Worm (Caenorhabditis elegans) whole organism, L4 larva: ENCODE measurements around the gene E01B7.2.

Experiments used
- aha-1 ChIP-seq: fragments of 150-350 bp; peaks from one replicate; lab custom pipeline; 2014; ENCODE audit warnings: missing biosample characterization, missing genetic modification characterization
- ceh-32 ChIP-seq: sonication (generic microtip); optimal IDR thresholded peaks from 2 replicates; lab custom pipeline; 2016; ENCODE audit warnings: mild to moderate bottlenecking, missing genetic modification characterization, missing compliant biosample characterization; ENCODE audit not compliant: poor library complexity
- ceh-44 ChIP-seq: fragments of 200-800 bp; sonication (Bioruptor generic); IDR thresholded peaks from 2 replicates; pipeline ENCODE4 v1.3.6; 2022; ENCODE audit warnings: missing genetic modification reagents, missing genetic modification characterization, missing compliant biosample characterization
- jun-1 ChIP-seq: fragments of 150-350 bp; optimal IDR thresholded peaks from 2 replicates; lab custom pipeline; 2014; ENCODE audit warnings: missing biosample characterization, missing genetic modification reagents, missing genetic modification characterization
- lin-1 ChIP-seq: fragments of 200-800 bp; sonication (Bioruptor generic); IDR thresholded peaks from 2 replicates; pipeline ENCODE4 v1.3.6; 2022; ENCODE audit warnings: missing genetic modification reagents, missing genetic modification characterization, missing compliant biosample characterization
- nhr-11 ChIP-seq: fragments of 150-350 bp; optimal IDR thresholded peaks from 2 replicates; lab custom pipeline; 2014; ENCODE audit warnings: missing biosample characterization, missing genetic modification characterization
- nhr-28 ChIP-seq: fragments of 150-350 bp; optimal IDR thresholded peaks from 2 replicates; lab custom pipeline; 2014; ENCODE audit warnings: missing biosample characterization, missing genetic modification characterization
- snpc-4 ChIP-seq: fragments of 150-350 bp; optimal IDR thresholded peaks from 2 replicates; lab custom pipeline; 2014; ENCODE audit warnings: missing biosample characterization, missing genetic modification characterization
- spr-3 ChIP-seq: fragments of 200-800 bp; sonication (Bioruptor generic); optimal IDR thresholded peaks from 2 replicates; lab custom pipeline; 2018; ENCODE audit warnings: mild to moderate bottlenecking, missing genetic modification characterization, missing compliant biosample characterization
- unc-130 ChIP-seq: sonication (generic microtip); optimal IDR thresholded peaks from 2 replicates; lab custom pipeline; 2016; ENCODE audit warnings: missing genetic modification reagents, missing genetic modification characterization, missing compliant biosample characterization
- ztf-11 ChIP-seq: fragments of 150-350 bp; optimal IDR thresholded peaks from 2 replicates; lab custom pipeline; 2014; ENCODE audit warnings: missing biosample characterization, missing genetic modification characterization

DNA sequence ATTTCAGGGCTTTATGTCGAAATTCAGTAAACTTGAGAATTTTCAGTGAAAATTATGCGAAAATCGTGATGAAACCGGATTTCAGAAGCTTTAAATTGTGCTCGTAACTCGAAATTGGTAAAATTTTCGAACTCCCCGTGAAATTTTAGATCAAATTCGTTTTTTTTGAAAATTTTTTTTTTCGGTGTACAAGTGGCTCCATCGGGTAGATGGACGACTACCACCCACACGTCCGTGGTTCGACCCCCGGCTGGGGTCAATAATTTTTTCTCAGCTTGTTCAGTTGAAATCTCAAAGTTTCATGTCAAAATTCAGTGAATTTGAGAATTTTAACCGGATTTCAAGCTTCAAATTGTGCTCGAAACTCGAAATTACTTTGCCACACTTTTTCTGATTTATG lies 14.3 kb downstream of the E01B7.2 start:
- TF ChIP-seq ceh-32 (tag; lab: Kevin White, UChicago) (no peak), spr-3 (GFP tag; lab: Kevin White, UChicago) (no peak), nhr-11 (tag; lab: Kevin White, UChicago) (no peak), jun-1 (tag; lab: Kevin White, UChicago) (no peak), ceh-44 (GFP tag; lab: Robert Waterston, UW) (no peak), aha-1 (tag; lab: Kevin White, UChicago) (no peak), ztf-11 (no peak), nhr-28 (tag; lab: Kevin White, UChicago) (no peak), snpc-4 (tag; lab: Kevin White, UChicago) (no peak), lin-1 (GFP tag; lab: Robert Waterston, UW) (no peak), unc-130 (no peak)
